Worm (Caenorhabditis elegans): ENCODE measurements around the gene grl-6.

DNA sequence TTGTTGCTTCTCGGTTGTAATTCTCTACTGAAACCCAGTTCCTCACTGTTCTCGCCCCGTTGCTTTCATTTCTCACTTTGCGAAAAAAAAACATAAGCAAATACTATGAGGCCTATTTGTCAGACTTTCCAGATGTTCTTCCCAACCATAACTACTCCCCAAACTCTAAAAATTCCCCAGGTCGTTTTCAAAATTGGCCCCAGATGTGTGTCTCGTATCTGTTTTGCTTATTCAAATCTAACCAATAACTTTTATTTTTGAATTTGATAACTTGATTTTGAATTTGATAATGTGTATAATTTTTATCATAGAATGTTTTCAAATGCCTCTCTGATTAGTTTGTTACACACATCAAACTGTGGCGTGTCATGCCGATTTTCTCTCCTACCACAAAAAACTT is 42.9 kb downstream of the grl-6 start:
- TF ChIP-seq nhr-25 (tag; optimal IDR thresholded peaks at IDR 0.05) (no peak), nhr-237 (tag; optimal IDR thresholded peaks at IDR 0.05) (no peak), lsy-2 (tag; optimal IDR thresholded peaks at IDR 0.05) (no peak), ztf-11 (tag; optimal IDR thresholded peaks at IDR 0.05) (no peak), snpc-4 (tag; optimal IDR thresholded peaks at IDR 0.05) (no peak), nhr-77 (tag; optimal IDR thresholded peaks at IDR 0.05) (no peak), ZK546.5 (tag; optimal IDR thresholded peaks at IDR 0.05) (no peak), skn-1 (tag; optimal IDR thresholded peaks at IDR 0.05) (no peak), unc-55 (GFP tag; optimal IDR thresholded peaks at IDR 0.05) (no peak), aly-2 (tag; optimal IDR thresholded peaks at IDR 0.05) (no peak), sma-9 (GFP tag; optimal IDR thresholded peaks at IDR 0.05) (no peak), sma-9 (tag; optimal IDR thresholded peaks at IDR 0.05) (no peak), nhr-11 (tag; optimal IDR thresholded peaks at IDR 0.05) (no peak)

Data from whole organism, L2 larva.